Worm (Caenorhabditis elegans) whole organism, L3 larva: ENCODE data around the gene K09F5.6.

Experiments
- R02D3.7 ChIP-seq: fragments of 150-350 bp; optimal IDR thresholded peaks from 2 replicates; lab custom pipeline; 2014; ENCODE audit warnings: missing biosample characterization, missing genetic modification characterization
- ZK546.5 ChIP-seq: sonication (generic microtip); optimal IDR thresholded peaks from 2 replicates; lab custom pipeline; 2017; ENCODE audit warnings: missing biosample characterization, missing genetic modification characterization
- aly-2 ChIP-seq: fragments of 150-350 bp; optimal IDR thresholded peaks from 2 replicates; lab custom pipeline; 2014; ENCODE audit warnings: missing biosample characterization, missing genetic modification characterization
- ama-1 ChIP-seq: fragments of 150-350 bp; optimal IDR thresholded peaks from 2 replicates; lab custom pipeline; 2018
- ceh-16 ChIP-seq: sonication (generic microtip); optimal IDR thresholded peaks from 2 replicates; lab custom pipeline; 2017; ENCODE audit warnings: missing biosample characterization, missing genetic modification characterization
- ceh-28 ChIP-seq: fragments of 150-350 bp; optimal IDR thresholded peaks from 2 replicates; lab custom pipeline; 2014; ENCODE audit warnings: missing biosample characterization, missing genetic modification reagents, missing genetic modification characterization
- ceh-82 ChIP-seq: fragments of 150-350 bp; optimal IDR thresholded peaks from 2 replicates; lab custom pipeline; 2014; ENCODE audit warnings: missing biosample characterization, missing genetic modification characterization
- ceh-9 ChIP-seq: sonication (generic microtip); optimal IDR thresholded peaks from 2 replicates; lab custom pipeline; 2018; ENCODE audit warnings: missing biosample characterization, missing genetic modification characterization
- daf-12 ChIP-seq: fragments of 150-350 bp; optimal IDR thresholded peaks from 2 replicates; lab custom pipeline; 2014; ENCODE audit warnings: missing biosample characterization, missing genetic modification reagents, missing genetic modification characterization
- egl-27 ChIP-seq: sonication (generic microtip); optimal IDR thresholded peaks from 4 replicates; lab custom pipeline; 2017; ENCODE audit warnings: missing biosample characterization, missing genetic modification reagents, missing genetic modification characterization
- elt-1 ChIP-seq: fragments of 150-350 bp; optimal IDR thresholded peaks from 2 replicates; lab custom pipeline; 2014; ENCODE audit warnings: missing biosample characterization, missing genetic modification characterization
- elt-2 ChIP-seq: sonication (generic microtip); optimal IDR thresholded peaks from 2 replicates; lab custom pipeline; 2016; ENCODE audit warnings: missing genetic modification reagents, mild to moderate bottlenecking, missing genetic modification characterization, missing compliant biosample characterization
- elt-3 ChIP-seq, 3 experiments: fragments of 150-350 bp in 1 of 3; sonication (generic microtip) in 2 of 3; optimal IDR thresholded peaks; 2 replicates in 2 of 3; 4 replicates in 1 of 3; lab custom pipeline; 2014 to 2017; ENCODE audit warnings: missing biosample characterization in 3 of 3, missing genetic modification characterization in 3 of 3
- eor-1 ChIP-seq, 2 experiments: fragments of 150-350 bp; optimal IDR thresholded peaks; 2 replicates each; lab custom pipeline; 2014 to 2018; ENCODE audit warnings: missing biosample characterization in 2 of 2, missing genetic modification characterization in 2 of 2
- fkh-10 ChIP-seq: sonication (generic microtip); optimal IDR thresholded peaks from 2 replicates; lab custom pipeline; 2017; ENCODE audit warnings: missing biosample characterization, missing genetic modification reagents, missing genetic modification characterization
- fos-1 ChIP-seq: fragments of 150-350 bp; optimal IDR thresholded peaks from 2 replicates; lab custom pipeline; 2014; ENCODE audit warnings: missing biosample characterization, missing genetic modification characterization
- hmg-11 ChIP-seq: sonication (generic microtip); optimal IDR thresholded peaks from 2 replicates; lab custom pipeline; 2016; ENCODE audit warnings: missing genetic modification characterization, missing compliant biosample characterization
- jun-1 ChIP-seq: fragments of 150-350 bp; optimal IDR thresholded peaks from 2 replicates; lab custom pipeline; 2014; ENCODE audit warnings: missing biosample characterization, missing genetic modification reagents, missing genetic modification characterization
- lin-15B ChIP-seq: fragments of 150-350 bp; optimal IDR thresholded peaks from 2 replicates; lab custom pipeline; 2014; ENCODE audit warnings: missing biosample characterization, missing genetic modification characterization
- lin-39 ChIP-seq: fragments of 150-350 bp; optimal IDR thresholded peaks from 2 replicates; lab custom pipeline; 2018; ENCODE audit warnings: missing biosample characterization, missing genetic modification reagents, missing genetic modification characterization
- lsy-12 ChIP-seq: sonication (generic microtip); optimal IDR thresholded peaks from 2 replicates; lab custom pipeline; 2016; ENCODE audit warnings: mild to moderate bottlenecking, missing genetic modification characterization, missing compliant biosample characterization
- mdl-1 ChIP-seq: fragments of 150-350 bp; optimal IDR thresholded peaks from 2 replicates; lab custom pipeline; 2014; ENCODE audit warnings: missing biosample characterization, missing genetic modification characterization
- nhr-12 ChIP-seq: fragments of 150-350 bp; optimal IDR thresholded peaks from 2 replicates; lab custom pipeline; 2014; ENCODE audit warnings: missing biosample characterization, missing genetic modification characterization
- nhr-23 ChIP-seq: fragments of 150-350 bp; optimal IDR thresholded peaks from 2 replicates; lab custom pipeline; 2014; ENCODE audit warnings: missing biosample characterization, missing genetic modification reagents, missing genetic modification characterization
- nhr-237 ChIP-seq: fragments of 150-350 bp; optimal IDR thresholded peaks from 2 replicates; lab custom pipeline; 2014; ENCODE audit warnings: missing biosample characterization, missing genetic modification characterization
- nhr-25 ChIP-seq: sonication (generic microtip); optimal IDR thresholded peaks from 2 replicates; lab custom pipeline; 2017; ENCODE audit warnings: missing biosample characterization, missing genetic modification characterization
- nhr-28 ChIP-seq: fragments of 150-350 bp; optimal IDR thresholded peaks from 2 replicates; lab custom pipeline; 2014; ENCODE audit warnings: missing biosample characterization, missing genetic modification characterization
- nhr-76 ChIP-seq: fragments of 150-350 bp; sonication (generic microtip); optimal IDR thresholded peaks from 5 replicates; lab custom pipeline; 2014; ENCODE audit warnings: missing biosample characterization, missing genetic modification characterization
- nhr-77 ChIP-seq: fragments of 150-350 bp; optimal IDR thresholded peaks from 2 replicates; lab custom pipeline; 2014; ENCODE audit warnings: missing biosample characterization, missing genetic modification characterization
- pha-4 ChIP-seq: fragments of 150-350 bp; optimal IDR thresholded peaks from 2 replicates; lab custom pipeline; 2014; ENCODE audit warnings: missing biosample characterization, missing genetic modification reagents, missing genetic modification characterization
- pqm-1 ChIP-seq: fragments of 150-350 bp; optimal IDR thresholded peaks from 2 replicates; lab custom pipeline; 2017; ENCODE audit warnings: missing biosample characterization, missing genetic modification characterization, inconsistent platforms
- sea-2 ChIP-seq: fragments of 150-350 bp; sonication (generic microtip); optimal IDR thresholded peaks from 4 replicates; lab custom pipeline; 2014; ENCODE audit warnings: missing biosample characterization, missing genetic modification reagents, missing genetic modification characterization
- skn-1 ChIP-seq: fragments of 150-350 bp; optimal IDR thresholded peaks from 2 replicates; lab custom pipeline; 2014; ENCODE audit warnings: missing biosample characterization, missing genetic modification characterization
- snpc-4 ChIP-seq: fragments of 150-350 bp; optimal IDR thresholded peaks from 2 replicates; lab custom pipeline; 2014; ENCODE audit warnings: missing biosample characterization, missing genetic modification characterization
- tbx-2 ChIP-seq: sonication (generic microtip); optimal IDR thresholded peaks from 2 replicates; lab custom pipeline; 2016; ENCODE audit warnings: mild to moderate bottlenecking, missing genetic modification characterization, missing compliant biosample characterization
- unc-39 ChIP-seq: sonication (generic microtip); optimal IDR thresholded peaks from 4 replicates; lab custom pipeline; 2017; ENCODE audit warnings: missing biosample characterization, missing genetic modification characterization
- zag-1 ChIP-seq: fragments of 150-350 bp; optimal IDR thresholded peaks from 2 replicates; lab custom pipeline; 2014; ENCODE audit warnings: missing biosample characterization, missing genetic modification characterization
- ztf-11 ChIP-seq: fragments of 150-350 bp; optimal IDR thresholded peaks from 2 replicates; lab custom pipeline; 2014; ENCODE audit warnings: missing biosample characterization, missing genetic modification characterization
- ztf-4 ChIP-seq: fragments of 150-350 bp; optimal IDR thresholded peaks from 2 replicates; lab custom pipeline; 2014; ENCODE audit warnings: missing biosample characterization, missing genetic modification characterization

The K09F5.6 gene

DNA sequence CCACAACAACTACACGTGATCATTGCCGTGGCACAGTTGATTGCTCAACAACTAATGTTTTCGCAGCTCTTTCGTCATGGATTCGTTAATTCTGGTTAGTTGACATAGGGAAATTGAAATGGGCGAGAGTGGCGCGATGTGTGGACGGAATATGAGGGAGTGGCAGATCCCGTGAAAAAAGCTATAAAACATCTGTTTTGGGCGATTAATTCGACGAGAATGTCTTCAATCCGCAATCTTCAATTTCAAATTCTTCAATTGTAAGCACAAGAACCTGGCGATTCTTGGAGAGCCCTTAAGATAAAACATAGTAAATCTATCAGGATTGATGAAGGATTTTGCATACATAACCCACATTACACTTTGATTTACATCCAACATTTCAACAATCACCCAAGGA lies 1.5 kb downstream of the K09F5.6 start:
- TF ChIP-seq eor-1 (tag; optimal IDR thresholded peaks at IDR 0.05; lab: Kevin White, UChicago) (no peak), tbx-2 (no peak), sea-2 (GFP tag; lab: Kevin White, UChicago) (no peak), nhr-25 (tag; lab: Kevin White, UChicago) (no peak), lin-39 (tag; lab: Kevin White, UChicago) (no peak), ceh-9 (tag; lab: Kevin White, UChicago) (no peak), nhr-23 (no peak), ztf-11 (no peak), zag-1 (no peak), R02D3.7 (tag; lab: Kevin White, UChicago) (no peak), elt-3 (tag; optimal IDR thresholded peaks at IDR 0.05; lab: Kevin White, UChicago) (no peak), ztf-4 (tag; lab: Kevin White, UChicago) (no peak), aly-2 (tag; lab: Kevin White, UChicago) (no peak), nhr-237 (tag; lab: Kevin White, UChicago) (no peak), unc-39 (tag; lab: Kevin White, UChicago) (no peak), egl-27 (tag; lab: Kevin White, UChicago) (no peak), ceh-28 (tag; lab: Kevin White, UChicago) (no peak), snpc-4 (no peak), ceh-82 (tag; lab: Kevin White, UChicago) (no peak)

DNA sequence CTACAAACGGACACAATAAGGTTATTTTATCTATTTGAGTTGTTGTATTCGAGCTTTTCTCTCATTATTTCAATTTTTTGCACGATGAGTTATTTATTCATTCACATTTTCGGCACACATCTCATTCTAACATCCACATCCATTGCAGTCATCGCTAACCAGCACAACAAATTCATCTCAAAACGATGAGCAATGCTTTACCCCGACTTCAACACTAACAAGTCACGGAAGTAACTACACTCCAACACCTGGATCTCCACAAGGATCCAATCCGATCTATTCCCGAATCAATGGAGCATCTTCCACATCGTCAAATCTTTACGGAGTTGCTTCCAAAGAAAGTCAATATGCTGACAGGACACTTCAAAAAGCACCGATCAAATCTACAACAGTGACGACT lies 5.0 kb downstream of the K09F5.6 start:
- TF ChIP-seq snpc-4 (no peak), aly-2 (tag; lab: Kevin White, UChicago) (no peak), daf-12 (tag; lab: Kevin White, UChicago) (no peak), fkh-10 (no peak), eor-1 (tag; optimal IDR thresholded peaks at IDR 0.05; lab: Kevin White, UChicago) (no peak), skn-1 (tag; lab: Kevin White, UChicago) (no peak), elt-3 (tag; optimal IDR thresholded peaks at IDR 0.05; lab: Kevin White, UChicago) (no peak), pqm-1 (tag; lab: Kevin White, UChicago) (no peak), unc-39 (tag; lab: Kevin White, UChicago) (no peak), mdl-1 (tag; lab: Kevin White, UChicago) (no peak), sea-2 (GFP tag; lab: Kevin White, UChicago) (no peak), lsy-12 (no peak), fos-1 (tag; lab: Kevin White, UChicago) (no peak), nhr-77 (tag; lab: Kevin White, UChicago) (no peak), ceh-16 (no peak), nhr-76 (tag; lab: Kevin White, UChicago) (no peak), jun-1 (tag; lab: Kevin White, UChicago) (no peak), elt-1 (tag; lab: Kevin White, UChicago) (no peak), ceh-9 (tag; lab: Kevin White, UChicago) (no peak)

DNA sequence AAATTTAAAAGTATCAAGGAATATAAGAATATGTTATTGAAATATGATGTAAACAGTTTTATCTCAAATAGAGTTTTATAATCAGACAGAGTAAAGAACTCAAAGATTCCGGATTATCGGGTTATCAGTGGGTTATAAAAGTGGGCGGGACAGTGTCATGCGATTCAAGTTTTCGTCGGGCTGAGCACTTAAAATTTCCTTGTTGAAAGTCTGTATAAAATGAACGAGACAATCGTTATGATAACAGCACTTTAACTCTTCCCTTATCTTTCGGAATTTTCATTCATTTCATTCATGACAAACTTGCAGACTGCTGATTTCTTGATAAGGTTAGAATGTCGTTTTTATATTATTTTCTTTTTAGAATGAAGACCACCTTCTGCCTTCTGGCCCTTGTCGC lies 6.5 kb downstream of the K09F5.6 start, which contains the start of gene spp-14:
TSS of gene spp-14 (plus strand) at position 365 of the 400 bp plus-strand sequence.
- no peak for TF ChIP-seq lin-15B (tag; lab: Kevin White, UChicago)
- no peak for TF ChIP-seq nhr-28 (tag; lab: Kevin White, UChicago)
- no peak for TF ChIP-seq egl-27 (tag; lab: Kevin White, UChicago)
- TF ChIP-seq skn-1 (tag; lab: Kevin White, UChicago): peak; percentile 22
- no peak for TF ChIP-seq fos-1 (tag; lab: Kevin White, UChicago)
- no peak for TF ChIP-seq unc-39 (tag; lab: Kevin White, UChicago)
- TF ChIP-seq ZK546.5 (tag; lab: Kevin White, UChicago): no peak
- TF ChIP-seq lsy-12: no peak
- TF ChIP-seq nhr-25 (tag; lab: Kevin White, UChicago): no peak
- TF ChIP-seq nhr-12: no peak
- TF ChIP-seq elt-3 (tag; optimal IDR thresholded peaks at IDR 0.05; lab: Kevin White, UChicago): no peak
- no peak for TF ChIP-seq fkh-10
- peak; percentile 97 for TF ChIP-seq pqm-1 (tag; lab: Kevin White, UChicago)
- TF ChIP-seq elt-2 (tag; lab: Kevin White, UChicago): peak; percentile 99
- TF ChIP-seq pha-4: peak; percentile 20
- TF ChIP-seq ama-1 (lab: Kevin White, UChicago): no peak
- no peak for TF ChIP-seq R02D3.7 (tag; lab: Kevin White, UChicago)
- TF ChIP-seq ceh-82 (tag; lab: Kevin White, UChicago): no peak
- TF ChIP-seq jun-1 (tag; lab: Kevin White, UChicago): peak; percentile 77
- no peak for TF ChIP-seq hmg-11 (tag; lab: Kevin White, UChicago)
